Worm (Caenorhabditis elegans) whole organism, L2 larva: ENCODE results near the gene Y97E10C.1.

ENCODE experiments used
- C34F6.9 ChIP-seq: fragments of 150-350 bp; optimal IDR thresholded peaks from 2 replicates; lab custom pipeline; 2014; ENCODE audit warnings: missing biosample characterization, missing genetic modification characterization
- F13H6.1 ChIP-seq: sonication (generic microtip); optimal IDR thresholded peaks from 2 replicates; lab custom pipeline; 2016; ENCODE audit warnings: missing genetic modification characterization, missing compliant biosample characterization
- R02D3.7 ChIP-seq: fragments of 150-350 bp; optimal IDR thresholded peaks from 2 replicates; lab custom pipeline; 2014; ENCODE audit warnings: missing biosample characterization, missing genetic modification characterization
- Y55F3AM.14 ChIP-seq: fragments of 200-800 bp; sonication (Bioruptor generic); optimal IDR thresholded peaks from 2 replicates; lab custom pipeline; 2018; ENCODE audit warnings: mild to moderate bottlenecking, missing genetic modification characterization, missing compliant biosample characterization
- ZK546.5 ChIP-seq: sonication (generic microtip); optimal IDR thresholded peaks from 2 replicates; lab custom pipeline; 2017; ENCODE audit warnings: missing biosample characterization, missing genetic modification characterization
- alr-1 ChIP-seq: fragments of 150-350 bp; optimal IDR thresholded peaks from 2 replicates; lab custom pipeline; 2014; ENCODE audit warnings: missing biosample characterization, missing genetic modification characterization
- aly-2 ChIP-seq: fragments of 150-350 bp; optimal IDR thresholded peaks from 2 replicates; lab custom pipeline; 2014; ENCODE audit warnings: missing biosample characterization, missing genetic modification characterization
- ama-1 ChIP-seq: fragments of 150-350 bp; optimal IDR thresholded peaks from 2 replicates; lab custom pipeline; 2018; ENCODE audit warnings: inconsistent platforms
- blmp-1 ChIP-seq: sonication (generic microtip); optimal IDR thresholded peaks from 2 replicates; lab custom pipeline; 2017; ENCODE audit warnings: missing genetic modification characterization, mild to moderate bottlenecking, missing compliant biosample characterization, antibody characterized with exemption, moderate library complexity; ENCODE audit not compliant: insufficient read depth
- ceh-16 ChIP-seq: fragments of 150-350 bp; optimal IDR thresholded peaks from 2 replicates; lab custom pipeline; 2014; ENCODE audit warnings: missing biosample characterization, missing genetic modification characterization
- ceh-82 ChIP-seq: fragments of 150-350 bp; optimal IDR thresholded peaks from 2 replicates; lab custom pipeline; 2014; ENCODE audit warnings: missing biosample characterization, missing genetic modification characterization
- crh-2 ChIP-seq: sonication (generic microtip); optimal IDR thresholded peaks from 2 replicates; lab custom pipeline; 2017; ENCODE audit warnings: missing biosample characterization, missing genetic modification characterization
- dmd-4 ChIP-seq: sonication (generic microtip); optimal IDR thresholded peaks from 2 replicates; lab custom pipeline; 2017; ENCODE audit warnings: missing biosample characterization, missing genetic modification characterization
- egl-27 ChIP-seq: sonication (generic microtip); optimal IDR thresholded peaks from 3 replicates; lab custom pipeline; 2017; ENCODE audit warnings: missing biosample characterization, missing genetic modification reagents, missing genetic modification characterization
- elt-1 ChIP-seq: fragments of 150-350 bp; optimal IDR thresholded peaks from 2 replicates; lab custom pipeline; 2014; ENCODE audit warnings: missing biosample characterization, missing genetic modification characterization
- elt-3 ChIP-seq: sonication (generic microtip); optimal IDR thresholded peaks from 2 replicates; lab custom pipeline; 2017; ENCODE audit warnings: missing biosample characterization, missing genetic modification characterization
- fos-1 ChIP-seq: fragments of 150-350 bp; optimal IDR thresholded peaks from 2 replicates; lab custom pipeline; 2014; ENCODE audit warnings: missing biosample characterization, missing genetic modification characterization
- gmeb-1 ChIP-seq: fragments of 150-350 bp; optimal IDR thresholded peaks from 2 replicates; lab custom pipeline; 2014; ENCODE audit warnings: missing biosample characterization, missing genetic modification characterization
- lin-13 ChIP-seq: fragments of 150-350 bp; optimal IDR thresholded peaks from 2 replicates; lab custom pipeline; 2014; ENCODE audit warnings: missing biosample characterization, missing genetic modification reagents, missing genetic modification characterization
- lin-39 ChIP-seq: fragments of 150-350 bp; optimal IDR thresholded peaks from 2 replicates; lab custom pipeline; 2014; ENCODE audit warnings: missing biosample characterization, missing genetic modification reagents, missing genetic modification characterization
- lsy-2 ChIP-seq, 2 experiments: fragments of 150-350 bp in 1 of 2; sonication (generic microtip) in 1 of 2; optimal IDR thresholded peaks; 2 replicates each; lab custom pipeline; 2014 to 2017; ENCODE audit warnings: missing biosample characterization in 2 of 2, missing genetic modification characterization in 2 of 2
- mab-5 ChIP-seq: fragments of 150-350 bp; optimal IDR thresholded peaks from 2 replicates; lab custom pipeline; 2014; ENCODE audit warnings: missing biosample characterization, missing genetic modification characterization
- mbf-1 ChIP-seq: sonication (generic microtip); optimal IDR thresholded peaks from 2 replicates; lab custom pipeline; 2017; ENCODE audit warnings: missing biosample characterization, missing genetic modification characterization
- mdl-1 ChIP-seq, 2 experiments: fragments of 150-350 bp in 1 of 2; sonication (generic microtip) in 1 of 2; optimal IDR thresholded peaks; 2 replicates each; lab custom pipeline; 2017; ENCODE audit warnings: missing biosample characterization in 2 of 2, missing genetic modification characterization in 2 of 2
- nhr-10 ChIP-seq: sonication (generic microtip); optimal IDR thresholded peaks from 2 replicates; lab custom pipeline; 2017; ENCODE audit warnings: missing biosample characterization, missing genetic modification characterization
- nhr-11 ChIP-seq: fragments of 150-350 bp; optimal IDR thresholded peaks from 2 replicates; lab custom pipeline; 2014; ENCODE audit warnings: missing biosample characterization, missing genetic modification characterization
- nhr-12 ChIP-seq: fragments of 150-350 bp; optimal IDR thresholded peaks from 2 replicates; lab custom pipeline; 2014; ENCODE audit warnings: missing biosample characterization, missing genetic modification characterization
- nhr-129 ChIP-seq: fragments of 150-350 bp; optimal IDR thresholded peaks from 2 replicates; lab custom pipeline; 2014; ENCODE audit warnings: missing biosample characterization, missing genetic modification characterization
- nhr-21 ChIP-seq: fragments of 150-350 bp; optimal IDR thresholded peaks from 2 replicates; lab custom pipeline; 2014; ENCODE audit warnings: missing biosample characterization, missing genetic modification characterization
- nhr-23 ChIP-seq: fragments of 150-350 bp; optimal IDR thresholded peaks from 2 replicates; lab custom pipeline; 2014; ENCODE audit warnings: missing biosample characterization, missing genetic modification reagents, missing genetic modification characterization
- nhr-237 ChIP-seq: fragments of 150-350 bp; optimal IDR thresholded peaks from 2 replicates; lab custom pipeline; 2014; ENCODE audit warnings: missing biosample characterization, missing genetic modification characterization
- nhr-25 ChIP-seq: fragments of 150-350 bp; sonication (generic microtip); optimal IDR thresholded peaks from 3 replicates; lab custom pipeline; 2014; ENCODE audit warnings: missing biosample characterization, missing genetic modification characterization
- nhr-6 ChIP-seq: fragments of 150-350 bp; optimal IDR thresholded peaks from 2 replicates; lab custom pipeline; 2014; ENCODE audit warnings: missing biosample characterization, missing genetic modification characterization
- nhr-77 ChIP-seq: fragments of 150-350 bp; optimal IDR thresholded peaks from 2 replicates; lab custom pipeline; 2014; ENCODE audit warnings: missing biosample characterization, missing genetic modification characterization
- skn-1 ChIP-seq: sonication (generic microtip); optimal IDR thresholded peaks from 2 replicates; lab custom pipeline; 2017; ENCODE audit warnings: missing biosample characterization, missing genetic modification characterization
- sma-3 ChIP-seq: sonication (generic microtip); optimal IDR thresholded peaks from 2 replicates; lab custom pipeline; 2016; ENCODE audit warnings: missing genetic modification reagents, missing genetic modification characterization, missing compliant biosample characterization
- snpc-4 ChIP-seq: fragments of 150-350 bp; optimal IDR thresholded peaks from 2 replicates; lab custom pipeline; 2014; ENCODE audit warnings: missing biosample characterization, missing genetic modification characterization
- unc-55 ChIP-seq: fragments of 150-350 bp; sonication (generic microtip); optimal IDR thresholded peaks from 3 replicates; lab custom pipeline; 2014; ENCODE audit warnings: missing biosample characterization, missing genetic modification reagents, missing genetic modification characterization
- unc-62 ChIP-seq: fragments of 150-350 bp; optimal IDR thresholded peaks from 2 replicates; lab custom pipeline; 2014; ENCODE audit warnings: missing biosample characterization, missing genetic modification reagents, missing genetic modification characterization
- zag-1 ChIP-seq: fragments of 150-350 bp; optimal IDR thresholded peaks from 2 replicates; lab custom pipeline; 2014; ENCODE audit warnings: missing biosample characterization, missing genetic modification characterization
- ztf-4 ChIP-seq: fragments of 150-350 bp; optimal IDR thresholded peaks from 2 replicates; lab custom pipeline; 2014; ENCODE audit warnings: missing biosample characterization, missing genetic modification characterization

The Y97E10C.1 gene

DNA sequence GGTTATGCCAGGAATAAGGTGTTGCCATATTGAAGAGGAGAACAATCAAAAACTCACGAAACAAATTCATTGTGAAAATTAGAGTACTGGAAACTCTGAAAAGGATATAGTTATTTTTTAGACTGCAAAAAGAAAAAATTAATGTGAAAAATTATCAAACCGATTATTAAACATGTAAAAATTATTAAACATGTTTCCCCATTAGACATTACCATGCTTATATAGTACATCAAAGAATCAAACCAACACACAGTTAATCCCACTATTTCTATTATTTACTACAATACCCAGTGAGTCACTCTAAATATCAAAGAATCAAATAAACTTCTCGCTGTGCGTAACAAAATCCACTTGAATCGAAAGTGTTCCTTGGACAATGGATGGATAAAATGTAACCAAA is 15.6 kb upstream of the Y97E10C.1 start, which contains the start of gene ZK105.13:
Gene ZK105.13, minus strand, starts transcription at position 101 of the 400 bp plus-strand sequence.
- TF ChIP-seq crh-2 (tag; lab: Kevin White, UChicago) (no peak), ceh-16 (tag; lab: Kevin White, UChicago) (no peak), mbf-1 (no peak), elt-3 (no peak), skn-1 (no peak), ama-1 (lab: Kevin White, UChicago) (no peak), nhr-25 (tag; lab: Kevin White, UChicago) (no peak), zag-1 (tag; lab: Kevin White, UChicago) (no peak), Y55F3AM.14 (GFP tag; lab: Kevin White, UChicago) (no peak)
- TF ChIP-seq, all 48 proteins: peak for 0

DNA sequence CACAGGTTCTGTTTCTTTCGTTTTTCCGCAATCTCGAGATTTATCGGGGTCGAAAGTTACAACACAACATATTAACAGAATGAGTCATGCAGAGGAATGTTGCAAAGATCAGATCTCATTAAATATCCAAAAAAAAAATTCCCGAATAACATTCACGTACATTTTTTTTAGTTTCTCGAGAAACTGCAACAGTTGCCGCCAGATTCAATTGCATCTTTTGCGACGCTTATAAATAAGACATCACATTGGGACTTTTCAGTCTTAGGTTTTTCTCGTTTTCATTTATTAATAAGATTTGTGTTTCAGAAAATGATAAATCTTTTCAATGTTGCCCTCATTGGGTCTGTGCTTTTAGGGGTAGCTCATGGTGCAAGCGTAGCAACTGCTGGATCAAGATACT is 15.0 kb upstream of the Y97E10C.1 start, which contains the start of gene ZK105.1:
Gene ZK105.1, plus strand, starts transcription at position 301 of the 400 bp plus-strand sequence.
- TF ChIP-seq unc-55 (GFP tag; lab: Kevin White, UChicago) (no peak), nhr-21 (no peak), elt-1 (no peak), dmd-4 (tag; lab: Kevin White, UChicago) (no peak), fos-1 (no peak), blmp-1 (tag; lab: Kevin White, UChicago) (no peak), ZK546.5 (tag; lab: Kevin White, UChicago) (no peak), lin-39 (no peak), mdl-1 (tag; optimal IDR thresholded peaks at IDR 0.05; lab: Kevin White, UChicago) (no peak), ceh-16 (tag; lab: Kevin White, UChicago) (no peak), nhr-23 (tag; lab: Kevin White, UChicago) (no peak)

DNA sequence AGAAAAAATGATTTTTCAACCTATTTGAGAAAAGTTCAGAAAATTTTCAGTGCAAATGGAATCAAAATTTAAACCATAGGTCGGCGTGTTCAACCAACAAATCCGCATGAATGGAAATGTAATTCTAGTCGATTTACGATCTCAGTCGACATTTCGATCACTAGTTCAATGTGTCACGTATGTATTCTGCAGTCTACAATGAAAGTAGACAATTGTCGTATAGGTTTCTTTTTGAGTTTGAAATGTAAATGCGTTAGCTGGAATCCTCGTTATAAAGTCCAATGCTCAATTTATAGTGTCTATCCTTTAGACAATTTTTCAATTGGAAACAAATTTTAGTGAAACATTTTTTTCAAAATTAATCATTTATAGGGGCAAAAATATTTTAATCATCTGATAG is 12.6 kb upstream of the Y97E10C.1 start, which contains the start of gene ZK105.12:
Gene ZK105.12, minus strand, starts transcription at position 101 of the 400 bp plus-strand sequence.
- TF ChIP-seq nhr-129 (no peak), C34F6.9 (tag; lab: Kevin White, UChicago) (no peak), skn-1 (no peak), gmeb-1 (tag; lab: Kevin White, UChicago) (no peak), nhr-12 (no peak), nhr-6 (tag; lab: Kevin White, UChicago) (no peak), Y55F3AM.14 (GFP tag; lab: Kevin White, UChicago) (no peak), egl-27 (tag; lab: Kevin White, UChicago) (no peak), ztf-4 (tag; lab: Kevin White, UChicago) (no peak), lin-13 (GFP tag; lab: Kevin White, UChicago) (no peak), alr-1 (no peak), nhr-21 (no peak), lsy-2 (tag; optimal IDR thresholded peaks at IDR 0.05; lab: Kevin White, UChicago) (no peak), aly-2 (tag; lab: Kevin White, UChicago) (no peak), R02D3.7 (tag; lab: Kevin White, UChicago) (no peak)
- TF ChIP-seq, all 48 proteins: peak for 0

DNA sequence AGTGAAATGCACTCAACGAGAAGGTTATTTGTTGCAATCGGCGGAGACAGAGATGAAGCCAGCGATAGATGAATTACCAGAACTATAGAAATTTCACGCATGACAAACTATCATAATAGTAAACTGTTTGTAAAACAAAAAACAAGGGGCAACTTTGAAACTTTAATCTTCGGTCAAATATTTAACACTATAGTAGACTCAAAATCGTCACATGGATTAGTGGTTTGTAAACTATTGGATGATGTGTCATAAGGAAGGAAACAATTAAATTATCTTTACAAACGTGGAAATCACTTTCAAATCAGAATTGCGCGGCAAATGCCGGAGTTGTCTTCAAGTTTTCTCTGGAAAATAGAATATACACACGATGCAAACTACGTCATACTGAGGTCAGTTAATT is 11.1 kb upstream of the Y97E10C.1 start, which contains the start of gene ZK105.5:
Gene ZK105.5, minus strand, starts transcription at position 101 of the 400 bp plus-strand sequence.
- TF ChIP-seq nhr-21, result no peak
- no peak for TF ChIP-seq skn-1
- no peak for TF ChIP-seq ceh-82 (tag; lab: Kevin White, UChicago)
- no peak for TF ChIP-seq zag-1 (tag; lab: Kevin White, UChicago)
- no peak for TF ChIP-seq aly-2 (tag; lab: Kevin White, UChicago)
- TF ChIP-seq elt-3, result no peak
- TF ChIP-seq nhr-129, result no peak
- TF ChIP-seq nhr-11, result no peak
- TF ChIP-seq mbf-1, result no peak
- TF ChIP-seq Y55F3AM.14 (GFP tag; lab: Kevin White, UChicago), result no peak
- no peak for TF ChIP-seq mab-5 (tag; lab: Kevin White, UChicago)
- no peak for TF ChIP-seq nhr-6 (tag; lab: Kevin White, UChicago)
- TF ChIP-seq fos-1, result no peak
- TF ChIP-seq alr-1, result no peak
- no peak for TF ChIP-seq lin-13 (GFP tag; lab: Kevin White, UChicago)
- TF ChIP-seq nhr-10 (tag; lab: Kevin White, UChicago), result no peak
- TF ChIP-seq R02D3.7 (tag; lab: Kevin White, UChicago), result no peak
- no peak for TF ChIP-seq mdl-1 (tag; optimal IDR thresholded peaks at IDR 0.05; lab: Kevin White, UChicago)
- TF ChIP-seq ZK546.5 (tag; lab: Kevin White, UChicago), result no peak
- no peak for TF ChIP-seq blmp-1 (tag; lab: Kevin White, UChicago)

DNA sequence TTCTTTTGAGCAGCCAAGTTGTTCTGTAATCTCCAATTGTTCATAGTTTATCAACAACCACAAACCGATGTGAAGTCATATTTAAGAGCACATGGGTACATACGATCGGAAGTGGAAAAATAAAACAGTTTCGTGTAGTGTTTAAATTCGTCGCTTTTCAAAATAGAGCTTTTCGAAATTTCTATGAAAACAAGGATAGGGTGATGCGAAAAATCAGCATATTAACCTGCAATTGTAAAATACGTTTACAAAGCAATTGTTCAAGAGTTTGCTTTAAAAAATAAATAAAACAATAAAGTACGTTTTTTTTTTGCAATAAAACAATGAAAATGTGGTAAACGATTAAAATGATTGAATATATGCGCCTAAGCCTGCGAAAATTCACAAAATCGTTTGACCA is 6.7 kb upstream of the Y97E10C.1 start, which contains the start of gene ZK105.14:
Gene ZK105.14, minus strand, starts transcription at position 101 of the 400 bp plus-strand sequence.
- TF ChIP-seq nhr-237 (tag; lab: Kevin White, UChicago), result no peak
- TF ChIP-seq crh-2 (tag; lab: Kevin White, UChicago), result no peak
- TF ChIP-seq dmd-4 (tag; lab: Kevin White, UChicago), result no peak
- TF ChIP-seq F13H6.1 (tag; lab: Kevin White, UChicago), result no peak
- no peak for TF ChIP-seq ceh-16 (tag; lab: Kevin White, UChicago)
- TF ChIP-seq sma-3, result no peak
- TF ChIP-seq unc-62 (GFP tag; lab: Kevin White, UChicago), result no peak
- no peak for TF ChIP-seq alr-1
- no peak for TF ChIP-seq zag-1 (tag; lab: Kevin White, UChicago)
- no peak for TF ChIP-seq mbf-1
- TF ChIP-seq ama-1 (lab: Kevin White, UChicago), result no peak
- TF ChIP-seq blmp-1 (tag; lab: Kevin White, UChicago), result no peak
- no peak for TF ChIP-seq nhr-21
- no peak for TF ChIP-seq nhr-77 (tag; lab: Kevin White, UChicago)
- no peak for TF ChIP-seq mdl-1 (tag; optimal IDR thresholded peaks at IDR 0.05; lab: Kevin White, UChicago)
- no peak for TF ChIP-seq R02D3.7 (tag; lab: Kevin White, UChicago)
- no peak for TF ChIP-seq nhr-25 (tag; lab: Kevin White, UChicago)
- TF ChIP-seq elt-1, result no peak
- TF ChIP-seq snpc-4, result no peak
- TF ChIP-seq nhr-129, result no peak
